Worm (Caenorhabditis elegans): ENCODE results near the gene C49F8.3.

The C49F8.3 gene

ce11 chrX:13412307-13412706 lies 25.0 kb upstream of the C49F8.3 start:
- no peak for TF ChIP-seq tra-1 (GFP tag; IDR thresholded peaks at IDR 0.05)
- TF ChIP-seq dmd-6 (GFP tag; IDR thresholded peaks at IDR 0.05) = peak; percentile 19; the same call in 1 of the 2 replicates
- TF ChIP-seq pqm-1 (tag; optimal IDR thresholded peaks at IDR 0.05) = peak; percentile 66
- TF ChIP-seq nhr-28 (tag; optimal IDR thresholded peaks at IDR 0.05) = peak; percentile 86
- peak; percentile 18 for TF ChIP-seq dve-1 (tag; optimal IDR thresholded peaks at IDR 0.05; ENCODE audit: insufficient read depth)
- no peak for TF ChIP-seq daf-16 (GFP tag; optimal IDR thresholded peaks at IDR 0.05)
- TF ChIP-seq daf-16 (tag; optimal IDR thresholded peaks at IDR 0.05) = peak; percentile 40

- TF ChIP-seq mep-1 (tag; optimal IDR thresholded peaks at IDR 0.05) = no peak
- TF ChIP-seq dve-1 (tag; optimal IDR thresholded peaks at IDR 0.05; ENCODE audit: insufficient read depth) = peak; percentile 5
- TF ChIP-seq aha-1 (tag) = no peak
- TF ChIP-seq nhr-111 (GFP tag; optimal IDR thresholded peaks at IDR 0.05) = no peak
- peak; percentile 67 for TF ChIP-seq nhr-28 (tag; optimal IDR thresholded peaks at IDR 0.05)
These were observed 24.0 kb upstream of the C49F8.3 start for ce11 chrX:13411306-13411705.

DNA sequence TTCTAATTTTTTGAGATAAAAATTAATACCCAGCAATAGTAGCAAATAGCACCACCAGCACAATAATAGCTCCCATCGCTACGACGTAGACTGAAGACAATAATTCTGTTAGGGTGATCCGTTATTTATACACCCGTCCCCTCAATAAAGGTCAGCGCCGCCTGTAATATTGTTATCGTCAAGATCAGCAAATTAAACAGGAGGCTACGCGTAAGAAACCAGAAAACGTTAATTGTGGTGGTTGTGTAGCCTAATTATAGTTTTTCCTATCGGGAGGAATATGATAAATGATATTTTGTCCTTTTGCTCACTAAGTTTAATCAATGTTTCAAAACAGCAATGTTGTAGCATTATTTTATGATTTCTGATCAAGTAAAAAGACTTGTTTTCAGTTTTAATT lies 22.2 kb upstream of the C49F8.3 start, which contains the start of the genes cyp-13B1 and C29F7.1:
Gene cyp-13B1 (minus strand): TSS at position 101 of the 400 bp plus-strand sequence.
Gene C29F7.1 (plus strand): TSS at position 394 of the 400 bp plus-strand sequence.
- peak; percentile 78 for TF ChIP-seq nhr-28 (tag; optimal IDR thresholded peaks at IDR 0.05)
- no peak for TF ChIP-seq nhr-10 (tag; optimal IDR thresholded peaks at IDR 0.05)
- peak; percentile 15 for TF ChIP-seq dve-1 (tag; optimal IDR thresholded peaks at IDR 0.05; ENCODE audit: insufficient read depth)
- TF ChIP-seq daf-16 (GFP tag; optimal IDR thresholded peaks at IDR 0.05) = no peak
- peak; percentile 36 for TF ChIP-seq daf-16 (tag; optimal IDR thresholded peaks at IDR 0.05)
- no peak for TF ChIP-seq spr-1 (tag; optimal IDR thresholded peaks at IDR 0.05)
- peak; percentile 18 for TF ChIP-seq hlh-11 (tag; optimal IDR thresholded peaks at IDR 0.05)

DNA sequence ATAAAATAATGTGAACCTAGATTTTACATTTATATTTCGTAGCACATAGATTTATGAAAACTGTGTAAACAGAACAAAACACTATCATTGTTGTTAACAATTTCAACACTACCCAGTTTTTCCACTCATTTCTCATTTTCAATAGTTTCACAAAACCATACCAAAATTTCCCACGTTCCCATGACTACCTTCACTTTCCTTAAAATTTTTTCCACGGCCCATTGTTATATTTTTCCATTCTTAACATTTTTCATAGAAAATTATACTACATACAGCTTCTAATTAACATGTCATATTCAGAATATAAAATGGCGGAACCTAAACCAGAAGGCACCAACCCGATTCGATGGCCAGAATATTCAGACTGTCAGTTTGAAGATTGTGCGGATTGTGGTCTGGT lies 14.4 kb upstream of the C49F8.3 start, which contains the start of gene F02C12.1:
Gene F02C12.1 (plus strand): TSS at position 301 of the 400 bp plus-strand sequence.
- no peak for TF ChIP-seq T20F7.1 (GFP tag; optimal IDR thresholded peaks at IDR 0.05)
- no peak for TF ChIP-seq fos-1 (tag; optimal IDR thresholded peaks at IDR 0.05)

- TF ChIP-seq nhr-10 (tag; optimal IDR thresholded peaks at IDR 0.05) (no peak), nhr-111 (GFP tag; optimal IDR thresholded peaks at IDR 0.05) (no peak), pha-4 (GFP tag; IDR thresholded peaks at IDR 0.05) (no peak), pha-4 (tag; optimal IDR thresholded peaks at IDR 0.05) (peak; percentile 64), D1046.2 (GFP tag; IDR thresholded peaks at IDR 0.05) (no peak), jun-1 (tag; optimal IDR thresholded peaks at IDR 0.05) (peak; percentile 8), ztf-7 (tag; optimal IDR thresholded peaks at IDR 0.05) (peak; percentile 24), R02D3.7 (tag; optimal IDR thresholded peaks at IDR 0.05) (no peak), hif-1 (tag; optimal IDR thresholded peaks at IDR 0.05) (no peak), mxl-3 (GFP tag; optimal IDR thresholded peaks at IDR 0.05) (peak; percentile 21), hlh-11 (tag; optimal IDR thresholded peaks at IDR 0.05) (peak; percentile 52), dmd-6 (GFP tag; IDR thresholded peaks at IDR 0.05) (peak; percentile 55; the same call in 1 of the 2 replicates), mes-2 (tag; optimal IDR thresholded peaks at IDR 0.05; ENCODE audit: poor library complexity, severe bottlenecking) (peak; percentile 36), mep-1 (tag; optimal IDR thresholded peaks at IDR 0.05) (peak; percentile 37), nhr-77 (tag; optimal IDR thresholded peaks at IDR 0.05) (peak; percentile 44), arid-1 (GFP tag; conservative IDR thresholded peaks at IDR 0.05) (no peak), mxl-2 (GFP tag; conservative IDR thresholded peaks at IDR 0.05) (no peak), mdl-1 (tag; optimal IDR thresholded peaks at IDR 0.05) (peak in 1 of 2 experiments; percentile 0), nhr-41 (GFP tag; IDR thresholded peaks at IDR 0.05) (no peak), snpc-4 (tag; optimal IDR thresholded peaks at IDR 0.05) (no peak), cey-2 (tag; optimal IDR thresholded peaks at IDR 0.05; ENCODE audit: borderline replicate concordance, insufficient read depth) (no peak), dve-1 (tag; optimal IDR thresholded peaks at IDR 0.05; ENCODE audit: insufficient read depth) (peak; percentile 69), hmg-1.1 (GFP tag; IDR thresholded peaks at IDR 0.05) (0 out of 2 replicates have a peak, but pooled peaks have one; percentile 25), duxl-1 (tag; optimal IDR thresholded peaks at IDR 0.05; ENCODE audit: poor library complexity) (no peak), fos-1 (tag; optimal IDR thresholded peaks at IDR 0.05) (no peak), ZK337.2 (GFP tag; IDR thresholded peaks at IDR 0.05) (no peak), zip-2 (tag; optimal IDR thresholded peaks at IDR 0.05) (no peak), nhr-25 (tag; optimal IDR thresholded peaks at IDR 0.05; ENCODE audit: borderline replicate concordance, insufficient read depth) (no peak), nhr-6 (tag; optimal IDR thresholded peaks at IDR 0.05) (no peak), nhr-28 (tag; optimal IDR thresholded peaks at IDR 0.05) (peak; percentile 41), nhr-48 (tag; optimal IDR thresholded peaks at IDR 0.05) (no peak), daf-16 (GFP tag; optimal IDR thresholded peaks at IDR 0.05) (peak in 1 of 2 experiments; percentile 26), daf-16 (tag; optimal IDR thresholded peaks at IDR 0.05) (peak; percentile 89), dpl-1 (GFP tag; optimal IDR thresholded peaks at IDR 0.05) (no peak), egl-43 (GFP tag; IDR thresholded peaks at IDR 0.05) (no peak)
These were observed 14.0 kb upstream of the C49F8.3 start for ce11 chrX:13401311-13401710.

Measured in whole organism, L4 larva.